Worm (Caenorhabditis elegans) whole organism, L4 larva: Measurements from ENCODE around the gene pph-1.

Experiments
- F10B5.3 ChIP-seq: sonication (generic microtip); optimal IDR thresholded peaks from 2 replicates; lab custom pipeline; 2016; ENCODE audit warnings: mild to moderate bottlenecking, missing genetic modification characterization, missing compliant biosample characterization
- R02D3.7 ChIP-seq: fragments of 150-350 bp; sonication (generic microtip); optimal IDR thresholded peaks from 3 replicates; lab custom pipeline; 2014; ENCODE audit warnings: missing biosample characterization, missing genetic modification characterization
- T20F7.1 ChIP-seq: fragments of 200-800 bp; sonication (Bioruptor generic); optimal IDR thresholded peaks from 2 replicates; lab custom pipeline; 2018; ENCODE audit warnings: mild to moderate bottlenecking, missing genetic modification characterization, missing compliant biosample characterization
- T26A8.4 ChIP-seq: fragments of 200-800 bp; sonication (Bioruptor generic); IDR thresholded peaks from 2 replicates; pipeline ENCODE4 v1.3.6; 2022; ENCODE audit warnings: missing genetic modification characterization, missing compliant biosample characterization
- Y75B8A.6 ChIP-seq: fragments of 200-800 bp; sonication (Bioruptor generic); IDR thresholded peaks from 2 replicates; pipeline ENCODE4 v1.3.6; 2022; ENCODE audit warnings: missing genetic modification reagents, missing genetic modification characterization, missing compliant biosample characterization
- ceh-44 ChIP-seq: fragments of 200-800 bp; sonication (Bioruptor generic); IDR thresholded peaks from 2 replicates; pipeline ENCODE4 v1.3.6; 2022; ENCODE audit warnings: missing genetic modification reagents, missing genetic modification characterization, missing compliant biosample characterization
- ces-1 ChIP-seq: fragments of 150-350 bp; sonication (generic microtip); optimal IDR thresholded peaks from 4 replicates; lab custom pipeline; 2014; ENCODE audit warnings: missing biosample characterization, missing genetic modification reagents, missing genetic modification characterization
- daf-12 ChIP-seq: fragments of 150-350 bp; optimal IDR thresholded peaks from 2 replicates; lab custom pipeline; 2014; ENCODE audit warnings: missing biosample characterization, missing genetic modification reagents, missing genetic modification characterization
- daf-19 ChIP-seq: fragments of 200-800 bp; sonication (Bioruptor generic); conservative IDR thresholded peaks from 2 replicates; pipeline ENCODE4 v1.3.6; 2022; ENCODE audit warnings: missing genetic modification characterization, missing compliant biosample characterization
- dmd-6 ChIP-seq: fragments of 200-800 bp; sonication (Bioruptor generic); IDR thresholded peaks from 2 replicates; pipeline ENCODE4 v1.3.6; 2022; ENCODE audit warnings: missing genetic modification reagents, missing genetic modification characterization, missing compliant biosample characterization
- dmd-9 ChIP-seq: fragments of 200-800 bp; sonication (Bioruptor generic); IDR thresholded peaks from 2 replicates; pipeline ENCODE4 v1.3.6; 2022; ENCODE audit warnings: missing genetic modification reagents, missing genetic modification characterization, missing compliant biosample characterization
- dpl-1 ChIP-seq: fragments of 150-350 bp; optimal IDR thresholded peaks from 2 replicates; lab custom pipeline; 2014; ENCODE audit warnings: missing biosample characterization, missing genetic modification reagents, missing genetic modification characterization
- duxl-1 ChIP-seq: sonication (generic microtip); optimal IDR thresholded peaks from 2 replicates; lab custom pipeline; 2016; ENCODE audit warnings: mild to moderate bottlenecking, missing genetic modification characterization, moderate library complexity, missing compliant biosample characterization; ENCODE audit not compliant: poor library complexity
- dve-1 ChIP-seq: sonication (generic microtip); optimal IDR thresholded peaks from 2 replicates; lab custom pipeline; 2017; ENCODE audit warnings: antibody characterized with exemption, mild to moderate bottlenecking, missing genetic modification characterization, missing compliant biosample characterization; ENCODE audit not compliant: insufficient read depth
- egl-27 ChIP-seq: sonication (generic microtip); optimal IDR thresholded peaks from 3 replicates; lab custom pipeline; 2017; ENCODE audit warnings: missing biosample characterization, missing genetic modification reagents, missing genetic modification characterization
- fkh-10 ChIP-seq: fragments of 150-350 bp; optimal IDR thresholded peaks from 2 replicates; lab custom pipeline; 2014; ENCODE audit warnings: missing biosample characterization, missing genetic modification reagents, missing genetic modification characterization
- hif-1 ChIP-seq, 2 experiments: sonication (generic microtip); optimal IDR thresholded peaks; 2 replicates each; lab custom pipeline; 2016 to 2017; ENCODE audit warnings: missing compliant biosample characterization in 2 of 2, missing genetic modification characterization in 2 of 2, missing genetic modification reagents in 2 of 2, missing genotype in 2 of 2, mild to moderate bottlenecking in 1 of 2
- hlh-30 ChIP-seq: sonication (generic microtip); optimal IDR thresholded peaks from 2 replicates; lab custom pipeline; 2017; ENCODE audit warnings: antibody characterized with exemption, mild to moderate bottlenecking, missing genetic modification characterization, missing compliant biosample characterization; ENCODE audit not compliant: insufficient read depth
- lin-1 ChIP-seq: fragments of 200-800 bp; sonication (Bioruptor generic); IDR thresholded peaks from 2 replicates; pipeline ENCODE4 v1.3.6; 2022; ENCODE audit warnings: missing genetic modification reagents, missing genetic modification characterization, missing compliant biosample characterization
- lin-15B ChIP-seq: fragments of 150-350 bp; sonication (generic microtip); optimal IDR thresholded peaks from 3 replicates; lab custom pipeline; 2014; ENCODE audit warnings: missing biosample characterization, missing genetic modification characterization
- lin-29 ChIP-seq: fragments of 200-800 bp; sonication (Bioruptor generic); IDR thresholded peaks from 2 replicates; pipeline ENCODE4 v1.3.6; 2022; ENCODE audit warnings: missing genetic modification reagents, missing genetic modification characterization, missing compliant biosample characterization
- lin-38 ChIP-seq: fragments of 200-800 bp; sonication (Bioruptor generic); IDR thresholded peaks from 2 replicates; pipeline ENCODE4 v1.3.6; 2022; ENCODE audit warnings: missing genetic modification reagents, missing genetic modification characterization, missing compliant biosample characterization
- lin-39 ChIP-seq: fragments of 150-350 bp; optimal IDR thresholded peaks from 2 replicates; lab custom pipeline; 2014; ENCODE audit warnings: missing biosample characterization, missing genetic modification reagents, missing genetic modification characterization
- mdt-29 ChIP-seq: fragments of 200-800 bp; sonication (Bioruptor generic); IDR thresholded peaks from 2 replicates; pipeline ENCODE4 v1.3.6; 2022; ENCODE audit warnings: missing genetic modification reagents, missing genetic modification characterization, missing compliant biosample characterization
- mep-1 ChIP-seq: fragments of 150-350 bp; sonication (generic microtip); optimal IDR thresholded peaks from 3 replicates; lab custom pipeline; 2014; ENCODE audit warnings: missing biosample characterization, missing genetic modification characterization
- mxl-2 ChIP-seq: fragments of 200-800 bp; sonication (Bioruptor generic); conservative IDR thresholded peaks from 2 replicates; pipeline ENCODE4 v1.3.6; 2022; ENCODE audit warnings: missing genetic modification reagents, missing genetic modification characterization, missing compliant biosample characterization
- mxl-3 ChIP-seq: fragments of 200-800 bp; sonication (Bioruptor generic); optimal IDR thresholded peaks from 2 replicates; lab custom pipeline; 2018; ENCODE audit warnings: mild to moderate bottlenecking, missing genetic modification characterization, missing compliant biosample characterization
- nhr-28 ChIP-seq: fragments of 150-350 bp; optimal IDR thresholded peaks from 2 replicates; lab custom pipeline; 2014; ENCODE audit warnings: missing biosample characterization, missing genetic modification characterization
- nhr-41 ChIP-seq: fragments of 200-800 bp; sonication (Bioruptor generic); IDR thresholded peaks from 2 replicates; pipeline ENCODE4 v1.3.6; 2022; ENCODE audit warnings: missing genetic modification reagents, missing genetic modification characterization, missing compliant biosample characterization
- nhr-48 ChIP-seq: sonication (generic microtip); optimal IDR thresholded peaks from 2 replicates; lab custom pipeline; 2016; ENCODE audit warnings: mild to moderate bottlenecking, missing genetic modification characterization, missing compliant biosample characterization
- nhr-6 ChIP-seq: fragments of 150-350 bp; optimal IDR thresholded peaks from 2 replicates; lab custom pipeline; 2014; ENCODE audit warnings: missing biosample characterization, missing genetic modification characterization
- nhr-76 ChIP-seq: fragments of 150-350 bp; optimal IDR thresholded peaks from 2 replicates; lab custom pipeline; 2014; ENCODE audit warnings: missing biosample characterization, missing genetic modification characterization
- nhr-77 ChIP-seq: fragments of 150-350 bp; optimal IDR thresholded peaks from 2 replicates; lab custom pipeline; 2014; ENCODE audit warnings: missing biosample characterization, missing genetic modification characterization
- pha-4 ChIP-seq, 2 experiments: fragments of 150-350 bp in 1 of 2; fragments of 200-800 bp in 1 of 2; sonication (Bioruptor generic) in 1 of 2; IDR thresholded peaks in 1 of 2; optimal IDR thresholded peaks in 1 of 2; 2 replicates each; pipeline versions ENCODE4 v1.3.6 to Lab custom; 2014 to 2022; ENCODE audit warnings: missing genetic modification characterization in 2 of 2, missing genetic modification reagents in 2 of 2, missing biosample characterization in 1 of 2, missing compliant biosample characterization in 1 of 2
- snpc-4 ChIP-seq: fragments of 150-350 bp; optimal IDR thresholded peaks from 2 replicates; lab custom pipeline; 2014; ENCODE audit warnings: missing biosample characterization, missing genetic modification characterization
- tag-97 ChIP-seq: fragments of 200-800 bp; sonication (Bioruptor generic); IDR thresholded peaks from 2 replicates; pipeline ENCODE4 v1.3.6; 2022; ENCODE audit warnings: missing genetic modification characterization, missing compliant biosample characterization
- unc-130 ChIP-seq: sonication (generic microtip); optimal IDR thresholded peaks from 2 replicates; lab custom pipeline; 2016; ENCODE audit warnings: missing genetic modification reagents, missing genetic modification characterization, missing compliant biosample characterization
- vab-7 ChIP-seq: fragments of 200-800 bp; sonication (Bioruptor generic); IDR thresholded peaks from 2 replicates; pipeline ENCODE4 v1.3.6; 2022; ENCODE audit warnings: missing genetic modification reagents, missing genetic modification characterization, missing compliant biosample characterization
- zag-1 ChIP-seq: fragments of 150-350 bp; optimal IDR thresholded peaks from 2 replicates; lab custom pipeline; 2014; ENCODE audit warnings: missing biosample characterization, missing genetic modification characterization
- zfp-3 ChIP-seq: fragments of 200-800 bp; sonication (Bioruptor generic); conservative IDR thresholded peaks from 2 replicates; pipeline ENCODE4 v1.3.6; 2022; ENCODE audit warnings: missing genetic modification reagents, missing genetic modification characterization, missing compliant biosample characterization
- zip-2 ChIP-seq: fragments of 150-350 bp; optimal IDR thresholded peaks from 2 replicates; lab custom pipeline; 2014; ENCODE audit warnings: missing biosample characterization, missing genetic modification characterization
- ztf-7 ChIP-seq: fragments of 150-350 bp; optimal IDR thresholded peaks from 2 replicates; lab custom pipeline; 2014; ENCODE audit warnings: missing biosample characterization, missing genetic modification characterization

The pph-1 gene

ce11 chrV:10741357-10741756 is 39.0 kb downstream of the pph-1 start, which contains the start of gene ZC302.3:
TSS of gene ZC302.3 (minus strand) at chrV:10741457.
- TF ChIP-seq F10B5.3 (tag; lab: Kevin White, UChicago) (no peak), lin-29 (GFP tag; lab: Robert Waterston, UW) (no peak), nhr-76 (tag; lab: Kevin White, UChicago) (no peak), mxl-2 (GFP tag; lab: Robert Waterston, UW) (no peak), lin-39 (no peak), ceh-44 (GFP tag; lab: Robert Waterston, UW) (no peak)

DNA sequence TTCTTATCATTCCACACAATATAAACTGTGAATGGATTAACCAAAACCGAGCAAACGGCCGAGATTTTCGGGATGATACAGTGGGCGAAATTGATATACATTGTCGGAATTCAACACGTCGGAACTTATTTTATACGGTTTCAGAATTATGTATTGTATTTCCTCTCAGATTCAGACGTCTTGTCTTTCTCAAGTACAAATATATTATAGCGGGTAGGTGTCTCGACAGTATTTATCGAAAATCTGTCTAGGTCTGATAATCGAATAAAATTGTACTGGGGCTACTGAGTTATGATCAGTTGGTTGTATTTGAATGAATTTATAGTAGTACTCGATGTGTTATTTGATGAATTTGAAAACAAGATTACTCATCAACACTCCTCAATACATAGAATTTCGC is 41.3 kb downstream of the pph-1 start, which contains the start of gene srj-22:
Gene srj-22, minus strand, starts transcription at position 101 of the 400 bp plus-strand sequence.
- TF ChIP-seq F10B5.3 (tag; lab: Kevin White, UChicago) (no peak), mdt-29 (GFP tag; lab: Robert Waterston, UW) (no peak), mep-1 (no peak), hif-1 (tag; optimal IDR thresholded peaks at IDR 0.05; lab: Kevin White, UChicago) (no peak), lin-38 (GFP tag; lab: Robert Waterston, UW) (no peak), daf-19 (GFP tag; lab: Robert Waterston, UW) (no peak), egl-27 (no peak), Y75B8A.6 (no peak), hlh-30 (tag; lab: Kevin White, UChicago) (no peak), fkh-10 (no peak), snpc-4 (tag; lab: Kevin White, UChicago) (no peak), lin-15B (tag; lab: Kevin White, UChicago) (no peak), ceh-44 (GFP tag; lab: Robert Waterston, UW) (no peak), tag-97 (GFP tag; lab: Robert Waterston, UW) (no peak), dve-1 (tag; lab: Kevin White, UChicago) (no peak), zag-1 (no peak)

- no peak for TF ChIP-seq mxl-3 (GFP tag; lab: Kevin White, UChicago)
- no peak for TF ChIP-seq nhr-41 (GFP tag; lab: Robert Waterston, UW)
- TF ChIP-seq ceh-44 (GFP tag; lab: Robert Waterston, UW): no peak
- TF ChIP-seq unc-130: no peak
- TF ChIP-seq zip-2: no peak
- no peak for TF ChIP-seq nhr-28 (tag; lab: Kevin White, UChicago)
- no peak for TF ChIP-seq lin-38 (GFP tag; lab: Robert Waterston, UW)
- TF ChIP-seq T20F7.1: no peak
- TF ChIP-seq duxl-1 (tag; lab: Kevin White, UChicago): no peak
- TF ChIP-seq Y75B8A.6: no peak
- TF ChIP-seq nhr-6 (tag; lab: Kevin White, UChicago): no peak
Observed at ce11 chrV:10745034-10745433, 42.7 kb downstream of the pph-1 start, which contains the start of gene srj-21. TSS of gene srj-21 (plus strand) at chrV:10745334.

DNA sequence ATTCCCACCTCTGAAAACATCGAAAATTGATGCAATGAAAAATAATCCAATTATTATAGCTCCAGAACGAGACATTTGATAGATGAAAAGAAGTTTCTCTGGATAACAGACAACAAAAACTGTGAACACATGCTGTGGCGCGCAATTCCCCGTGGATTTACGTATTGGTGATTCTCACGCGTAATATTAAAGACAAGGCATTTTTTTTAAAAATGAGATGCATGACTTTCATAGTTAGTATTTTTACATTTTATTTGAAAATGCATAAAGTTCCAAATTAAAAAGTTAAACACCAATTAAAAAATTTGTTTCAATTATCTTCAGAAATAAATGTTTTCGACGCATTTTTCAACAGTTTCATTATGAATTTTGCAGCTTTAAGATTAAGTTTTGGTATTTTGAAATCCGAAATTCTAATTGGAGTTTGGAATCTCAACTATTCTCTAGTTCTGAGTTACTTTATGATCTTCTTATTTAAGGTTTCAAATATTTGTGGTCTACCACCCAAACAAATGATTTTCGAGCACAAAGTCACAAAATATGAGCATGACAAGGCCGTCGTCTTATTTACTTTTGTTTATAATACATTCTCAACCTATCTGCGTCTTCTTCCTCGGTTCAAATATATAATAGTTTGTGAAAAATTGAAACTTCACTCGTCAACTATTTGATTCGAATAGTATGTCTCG is 45.1 kb downstream of the pph-1 start, which contains the start of the genes selt-1.2 and F28H7.2:
Gene selt-1.2, minus strand, starts transcription at position 101 of the 689 bp plus-strand sequence.
Gene F28H7.2, plus strand, starts transcription at position 639 of the 689 bp plus-strand sequence.
- TF ChIP-seq vab-7: no peak
- no peak for TF ChIP-seq zag-1
- no peak for TF ChIP-seq pha-4 (GFP tag; IDR thresholded peaks at IDR 0.05; lab: Robert Waterston, UW)
- no peak for TF ChIP-seq pha-4 (tag; optimal IDR thresholded peaks at IDR 0.05; lab: Kevin White, UChicago)
- TF ChIP-seq, all 104 proteins: peak for 0

DNA sequence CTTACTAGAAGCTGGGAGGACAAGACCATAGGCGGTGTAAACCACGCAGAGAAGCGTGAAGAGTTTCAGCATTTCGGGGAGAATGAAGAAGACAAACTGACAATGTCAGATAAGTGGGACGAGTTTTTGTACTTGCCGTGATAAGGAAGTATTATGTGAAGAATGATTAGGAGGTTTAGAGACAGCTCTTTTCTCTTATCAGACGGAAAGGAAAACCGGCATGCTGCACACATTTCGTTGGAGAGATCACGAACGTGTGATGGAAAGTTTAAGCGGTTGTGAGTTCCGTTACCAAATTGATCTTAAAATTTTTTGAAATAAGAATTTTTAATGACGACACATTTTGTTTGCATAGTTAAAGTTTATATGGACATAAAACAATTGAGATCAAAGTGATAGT is 48.3 kb downstream of the pph-1 start, which contains the start of gene F28H7.3:
Gene F28H7.3, minus strand, starts transcription at position 159 of the 400 bp plus-strand sequence.
- TF ChIP-seq lin-1 (peak; percentile 61; the same call in 1 of the 2 replicates), nhr-77 (tag; lab: Kevin White, UChicago) (peak; percentile 49), dmd-6 (GFP tag; lab: Robert Waterston, UW) (peak; percentile 97), dpl-1 (GFP tag; lab: Kevin White, UChicago) (no peak), lin-15B (tag; lab: Kevin White, UChicago) (no peak), T26A8.4 (GFP tag; lab: Robert Waterston, UW) (no peak), nhr-28 (tag; lab: Kevin White, UChicago) (peak; percentile 73), R02D3.7 (tag; lab: Kevin White, UChicago) (no peak), dmd-9 (GFP tag; lab: Robert Waterston, UW) (no peak), duxl-1 (tag; lab: Kevin White, UChicago) (no peak), ces-1 (GFP tag; lab: Kevin White, UChicago) (no peak), ztf-7 (no peak), zfp-3 (no peak), nhr-48 (tag; lab: Kevin White, UChicago) (peak; percentile 41), daf-12 (no peak), lin-38 (GFP tag; lab: Robert Waterston, UW) (no peak)
